Worm (Caenorhabditis elegans) whole organism, L2 larva: ENCODE data around the gene K05F1.10.
"Not testable (repeated sequence)": the region's sequence is repeated elsewhere in the genome, so short reads cannot be mapped to it uniquely, and the experiment has no call there.

Experiments
- C34F6.9 ChIP-seq: fragments of 150-350 bp; optimal IDR thresholded peaks from 2 replicates; lab custom pipeline; 2014; ENCODE audit warnings: missing biosample characterization, missing genetic modification characterization
- F13H6.1 ChIP-seq: sonication (generic microtip); optimal IDR thresholded peaks from 2 replicates; lab custom pipeline; 2016; ENCODE audit warnings: missing genetic modification characterization, missing compliant biosample characterization
- R02D3.7 ChIP-seq: fragments of 150-350 bp; optimal IDR thresholded peaks from 2 replicates; lab custom pipeline; 2014; ENCODE audit warnings: missing biosample characterization, missing genetic modification characterization
- Y55F3AM.14 ChIP-seq: fragments of 200-800 bp; sonication (Bioruptor generic); optimal IDR thresholded peaks from 2 replicates; lab custom pipeline; 2018; ENCODE audit warnings: mild to moderate bottlenecking, missing genetic modification characterization, missing compliant biosample characterization
- ZK546.5 ChIP-seq: sonication (generic microtip); optimal IDR thresholded peaks from 2 replicates; lab custom pipeline; 2017; ENCODE audit warnings: missing biosample characterization, missing genetic modification characterization
- alr-1 ChIP-seq: fragments of 150-350 bp; optimal IDR thresholded peaks from 2 replicates; lab custom pipeline; 2014; ENCODE audit warnings: missing biosample characterization, missing genetic modification characterization
- aly-2 ChIP-seq: fragments of 150-350 bp; optimal IDR thresholded peaks from 2 replicates; lab custom pipeline; 2014; ENCODE audit warnings: missing biosample characterization, missing genetic modification characterization
- ama-1 ChIP-seq: fragments of 150-350 bp; optimal IDR thresholded peaks from 2 replicates; lab custom pipeline; 2018; ENCODE audit warnings: inconsistent platforms
- ceh-16 ChIP-seq: fragments of 150-350 bp; optimal IDR thresholded peaks from 2 replicates; lab custom pipeline; 2014; ENCODE audit warnings: missing biosample characterization, missing genetic modification characterization
- crh-2 ChIP-seq: sonication (generic microtip); optimal IDR thresholded peaks from 2 replicates; lab custom pipeline; 2017; ENCODE audit warnings: missing biosample characterization, missing genetic modification characterization
- dmd-4 ChIP-seq: sonication (generic microtip); optimal IDR thresholded peaks from 2 replicates; lab custom pipeline; 2017; ENCODE audit warnings: missing biosample characterization, missing genetic modification characterization
- egl-27 ChIP-seq: sonication (generic microtip); optimal IDR thresholded peaks from 3 replicates; lab custom pipeline; 2017; ENCODE audit warnings: missing biosample characterization, missing genetic modification reagents, missing genetic modification characterization
- elt-1 ChIP-seq: fragments of 150-350 bp; optimal IDR thresholded peaks from 2 replicates; lab custom pipeline; 2014; ENCODE audit warnings: missing biosample characterization, missing genetic modification characterization
- elt-3 ChIP-seq: sonication (generic microtip); optimal IDR thresholded peaks from 2 replicates; lab custom pipeline; 2017; ENCODE audit warnings: missing biosample characterization, missing genetic modification characterization
- fos-1 ChIP-seq: fragments of 150-350 bp; optimal IDR thresholded peaks from 2 replicates; lab custom pipeline; 2014; ENCODE audit warnings: missing biosample characterization, missing genetic modification characterization
- gmeb-1 ChIP-seq: fragments of 150-350 bp; optimal IDR thresholded peaks from 2 replicates; lab custom pipeline; 2014; ENCODE audit warnings: missing biosample characterization, missing genetic modification characterization
- lin-11 ChIP-seq: fragments of 150-350 bp; sonication (generic microtip); optimal IDR thresholded peaks from 2 replicates; lab custom pipeline; 2014; ENCODE audit warnings: missing biosample characterization, missing genetic modification characterization, inconsistent platforms, mixed read lengths
- lin-39 ChIP-seq: fragments of 150-350 bp; optimal IDR thresholded peaks from 2 replicates; lab custom pipeline; 2014; ENCODE audit warnings: missing biosample characterization, missing genetic modification reagents, missing genetic modification characterization
- mab-5 ChIP-seq: fragments of 150-350 bp; optimal IDR thresholded peaks from 2 replicates; lab custom pipeline; 2014; ENCODE audit warnings: missing biosample characterization, missing genetic modification characterization
- mdl-1 ChIP-seq, 2 experiments: fragments of 150-350 bp in 1 of 2; sonication (generic microtip) in 1 of 2; optimal IDR thresholded peaks; 2 replicates each; lab custom pipeline; 2017; ENCODE audit warnings: missing biosample characterization in 2 of 2, missing genetic modification characterization in 2 of 2
- nhr-12 ChIP-seq: fragments of 150-350 bp; optimal IDR thresholded peaks from 2 replicates; lab custom pipeline; 2014; ENCODE audit warnings: missing biosample characterization, missing genetic modification characterization
- nhr-23 ChIP-seq: fragments of 150-350 bp; optimal IDR thresholded peaks from 2 replicates; lab custom pipeline; 2014; ENCODE audit warnings: missing biosample characterization, missing genetic modification reagents, missing genetic modification characterization
- nhr-237 ChIP-seq: fragments of 150-350 bp; optimal IDR thresholded peaks from 2 replicates; lab custom pipeline; 2014; ENCODE audit warnings: missing biosample characterization, missing genetic modification characterization
- nhr-25 ChIP-seq: fragments of 150-350 bp; sonication (generic microtip); optimal IDR thresholded peaks from 3 replicates; lab custom pipeline; 2014; ENCODE audit warnings: missing biosample characterization, missing genetic modification characterization
- nhr-77 ChIP-seq: fragments of 150-350 bp; optimal IDR thresholded peaks from 2 replicates; lab custom pipeline; 2014; ENCODE audit warnings: missing biosample characterization, missing genetic modification characterization
- sem-4 ChIP-seq: fragments of 150-350 bp; optimal IDR thresholded peaks from 2 replicates; lab custom pipeline; 2014; ENCODE audit warnings: missing biosample characterization, missing genetic modification reagents, missing genetic modification characterization
- sma-9 ChIP-seq, 2 experiments: fragments of 150-350 bp in 1 of 2; sonication (generic microtip) in 1 of 2; optimal IDR thresholded peaks; 2 replicates each; lab custom pipeline; 2014 to 2016; ENCODE audit warnings: missing genetic modification characterization in 2 of 2, mild to moderate bottlenecking in 1 of 2, missing biosample characterization in 1 of 2, missing compliant biosample characterization in 1 of 2, missing genetic modification reagents in 1 of 2, moderate library complexity in 1 of 2
- snpc-4 ChIP-seq: fragments of 150-350 bp; optimal IDR thresholded peaks from 2 replicates; lab custom pipeline; 2014; ENCODE audit warnings: missing biosample characterization, missing genetic modification characterization
- unc-39 ChIP-seq: fragments of 150-350 bp; optimal IDR thresholded peaks from 2 replicates; lab custom pipeline; 2014; ENCODE audit warnings: missing biosample characterization, missing genetic modification characterization
- unc-55 ChIP-seq: fragments of 150-350 bp; sonication (generic microtip); optimal IDR thresholded peaks from 3 replicates; lab custom pipeline; 2014; ENCODE audit warnings: missing biosample characterization, missing genetic modification reagents, missing genetic modification characterization
- unc-62 ChIP-seq: fragments of 150-350 bp; optimal IDR thresholded peaks from 2 replicates; lab custom pipeline; 2014; ENCODE audit warnings: missing biosample characterization, missing genetic modification reagents, missing genetic modification characterization
- zag-1 ChIP-seq: fragments of 150-350 bp; optimal IDR thresholded peaks from 2 replicates; lab custom pipeline; 2014; ENCODE audit warnings: missing biosample characterization, missing genetic modification characterization
- ztf-11 ChIP-seq: sonication (generic microtip); optimal IDR thresholded peaks from 2 replicates; lab custom pipeline; 2017; ENCODE audit warnings: missing biosample characterization, missing genetic modification characterization
- ztf-4 ChIP-seq: fragments of 150-350 bp; optimal IDR thresholded peaks from 2 replicates; lab custom pipeline; 2014; ENCODE audit warnings: missing biosample characterization, missing genetic modification characterization

The K05F1.10 gene

DNA sequence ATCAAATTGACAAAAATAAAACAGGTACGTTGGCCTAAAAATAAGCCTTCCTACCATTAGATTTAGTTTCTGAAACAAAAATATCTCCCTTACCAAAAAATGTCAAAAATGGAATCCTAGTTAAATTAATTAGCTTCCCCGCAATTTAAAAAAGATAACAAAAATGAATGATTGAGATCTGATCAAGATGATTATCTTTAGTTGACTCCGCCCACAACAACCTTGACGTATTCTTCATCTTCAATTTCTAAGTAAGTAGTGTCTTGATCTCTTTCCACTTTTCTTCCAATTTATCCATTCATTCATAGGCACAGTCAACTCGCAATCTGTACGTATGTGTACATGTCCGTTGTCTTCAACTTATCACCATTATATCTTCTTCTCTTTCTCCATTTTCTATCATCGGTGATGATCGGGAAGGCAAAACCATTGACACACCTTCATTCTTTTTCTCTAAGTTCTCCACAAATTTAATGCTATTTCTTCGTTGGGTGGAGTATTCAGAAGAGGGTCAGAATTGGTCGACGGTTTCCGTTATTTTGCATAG, 36.9 kb downstream of the K05F1.10 start:
- TF ChIP-seq elt-3 (tag; lab: Kevin White, UChicago) (no peak), sem-4 (tag; lab: Kevin White, UChicago) (no peak), mab-5 (no peak), snpc-4 (no peak), fos-1 (tag; lab: Kevin White, UChicago) (no peak), gmeb-1 (tag; lab: Kevin White, UChicago) (no peak), Y55F3AM.14 (GFP tag; lab: Kevin White, UChicago) (no peak), sma-9 (GFP tag; optimal IDR thresholded peaks at IDR 0.05; lab: Kevin White, UChicago) (peak; percentile 43), sma-9 (tag; optimal IDR thresholded peaks at IDR 0.05; lab: Kevin White, UChicago) (no peak), ceh-16 (tag; lab: Kevin White, UChicago) (peak; percentile 19), nhr-77 (tag; lab: Kevin White, UChicago) (no peak), nhr-23 (tag; lab: Kevin White, UChicago) (no peak), lin-39 (no peak), elt-1 (tag; lab: Kevin White, UChicago) (peak; percentile 8), nhr-25 (tag; lab: Kevin White, UChicago) (peak; percentile 0)

DNA sequence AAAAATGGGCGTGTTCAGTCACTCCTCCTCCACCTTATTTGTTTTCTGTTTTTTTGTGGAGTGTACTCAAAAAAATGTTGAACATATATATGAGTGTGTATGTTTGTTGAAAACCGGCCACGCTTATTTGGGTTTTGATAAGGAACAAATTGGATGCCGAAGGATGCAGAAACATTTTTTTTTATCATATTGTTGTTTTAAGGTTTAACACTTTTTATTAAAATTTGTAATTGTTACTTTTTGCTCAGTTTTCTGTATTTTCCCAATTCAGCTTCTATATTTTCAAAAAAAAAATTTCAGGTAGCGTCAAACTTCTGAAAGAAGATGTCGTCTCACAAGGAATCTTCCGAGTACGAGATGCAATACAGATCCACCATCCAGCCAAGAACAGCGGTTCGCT, 40.0 kb downstream of the K05F1.10 start, which contains the start of gene ifb-1:
Gene ifb-1, plus strand, starts transcription at position 301 of the 400 bp plus-strand sequence.
- TF ChIP-seq elt-1 (tag; lab: Kevin White, UChicago) (no peak), gmeb-1 (tag; lab: Kevin White, UChicago) (no peak), unc-62 (GFP tag; lab: Kevin White, UChicago) (no peak), nhr-23 (tag; lab: Kevin White, UChicago) (no peak), ZK546.5 (tag; lab: Kevin White, UChicago) (no peak), lin-39 (no peak), crh-2 (no peak), F13H6.1 (tag; lab: Kevin White, UChicago) (no peak), Y55F3AM.14 (GFP tag; lab: Kevin White, UChicago) (no peak), aly-2 (tag; lab: Kevin White, UChicago) (no peak), alr-1 (tag; lab: Kevin White, UChicago) (no peak), unc-39 (tag; lab: Kevin White, UChicago) (no peak), nhr-237 (tag; lab: Kevin White, UChicago) (no peak), ztf-11 (no peak), ztf-4 (tag; lab: Kevin White, UChicago) (no peak), nhr-25 (tag; lab: Kevin White, UChicago) (no peak), egl-27 (tag; lab: Kevin White, UChicago) (no peak), lin-11 (tag; lab: Kevin White, UChicago) (no peak), mdl-1 (tag; optimal IDR thresholded peaks at IDR 0.05; lab: Kevin White, UChicago) (no peak), dmd-4 (tag; lab: Kevin White, UChicago) (no peak)

DNA sequence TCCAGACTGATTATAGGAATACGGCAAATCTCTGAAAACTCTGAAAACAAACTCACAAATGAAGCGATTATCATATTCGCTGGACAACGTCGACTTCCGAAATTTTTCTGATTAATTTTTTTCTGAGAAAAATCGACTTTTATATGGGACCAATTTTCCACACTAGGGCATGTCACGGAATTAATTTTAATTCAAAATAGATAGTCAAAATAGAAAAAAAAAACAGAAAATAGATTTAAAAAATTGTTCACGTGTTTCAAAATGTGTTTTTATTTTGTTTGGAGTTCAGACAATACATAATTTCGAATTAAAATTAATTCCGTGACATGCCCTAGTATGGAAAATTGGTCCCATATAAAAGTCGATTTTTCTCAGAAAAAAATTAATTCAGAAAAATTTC, 47.6 kb downstream of the K05F1.10 start, which contains the start of the genes F10C1.3 and F10C1.23:
Gene F10C1.3, minus strand, starts transcription at position 101 of the 400 bp plus-strand sequence.
Gene F10C1.23, plus strand, starts transcription at position 385 of the 400 bp plus-strand sequence.
- not testable (repeated sequence) for TF ChIP-seq nhr-237, aly-2, ztf-4 (tag; lab: Kevin White, UChicago)

DNA sequence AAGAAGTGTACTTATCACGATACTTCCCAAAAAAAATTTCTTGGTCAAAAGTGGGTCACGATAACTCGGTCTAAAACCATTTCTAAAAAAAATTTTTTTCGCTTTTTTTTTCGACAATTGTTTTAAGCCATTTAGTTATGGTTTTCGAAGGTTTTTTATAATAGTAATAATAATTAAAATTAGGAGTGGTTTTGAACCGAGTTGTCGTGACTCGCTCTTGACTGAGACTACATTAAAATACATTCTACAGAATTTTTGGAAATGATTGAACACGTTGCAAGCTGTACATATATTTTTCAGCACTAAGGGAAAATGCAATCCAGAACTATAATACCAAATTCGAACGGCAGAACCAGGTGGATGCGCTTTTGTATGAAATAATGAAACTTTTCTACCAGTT, 51.1 kb downstream of the K05F1.10 start, which contains the start of gene F10C1.8:
Gene F10C1.8, plus strand, starts transcription at position 301 of the 400 bp plus-strand sequence.
- no peak for TF ChIP-seq nhr-12 (tag; lab: Kevin White, UChicago)
- no peak for TF ChIP-seq R02D3.7 (tag; lab: Kevin White, UChicago)
- TF ChIP-seq F13H6.1 (tag; lab: Kevin White, UChicago) = no peak
- TF ChIP-seq zag-1 (tag; lab: Kevin White, UChicago) = no peak
- no peak for TF ChIP-seq ztf-4 (tag; lab: Kevin White, UChicago)
- TF ChIP-seq fos-1 (tag; lab: Kevin White, UChicago) = no peak
- no peak for TF ChIP-seq unc-55
- TF ChIP-seq C34F6.9 (tag; lab: Kevin White, UChicago) = no peak
- TF ChIP-seq ceh-16 (tag; lab: Kevin White, UChicago) = no peak
- TF ChIP-seq nhr-237 (tag; lab: Kevin White, UChicago) = no peak
- no peak for TF ChIP-seq ztf-11
- no peak for TF ChIP-seq ama-1 (lab: Kevin White, UChicago)
- no peak for TF ChIP-seq nhr-25 (tag; lab: Kevin White, UChicago)
- TF ChIP-seq unc-62 (GFP tag; lab: Kevin White, UChicago) = no peak
- no peak for TF ChIP-seq sem-4 (tag; lab: Kevin White, UChicago)
